Fruit fly (Drosophila melanogaster) Kc167 (cell line): ENCODE measurements around the gene CG15047.

Experiments
- insv ChIP-seq: fragments of >200 bp; optimal IDR thresholded peaks from 3 replicates; lab custom pipeline; 2018; ENCODE audit warnings: missing external identifiers
- psq ChIP-seq: fragments of >200 bp; optimal IDR thresholded peaks from 2 replicates; lab custom pipeline; 2017; ENCODE audit warnings: missing external identifiers

dm6 chrX:18575151-18575550 lies 46.7 kb downstream of the CG15047 start:
- TF ChIP-seq insv (lab: Kevin White, UChicago) (no peak), psq (lab: Kevin White, UChicago) (no peak)
